Fruit fly (Drosophila melanogaster) whole organism, embryonic: Measurements from ENCODE around the gene CG3984.

Source experiments
- B-H1 ChIP-seq: fragments of 200-800 bp; sonication (Bioruptor generic); IDR thresholded peaks from 3 replicates; pipeline ENCODE4 v1.3.6; 2022; ENCODE audit warnings: missing biosample characterization, missing genetic modification characterization
- Blimp-1 ChIP-seq: fragments of 200-800 bp; sonication (Bioruptor generic); optimal IDR thresholded peaks from 3 replicates; lab custom pipeline; 2018; ENCODE audit warnings: missing biosample characterization, missing genetic modification characterization, mild to moderate bottlenecking, moderate library complexity, missing genetic modification reagents
- BtbVII ChIP-seq: fragments of 200-800 bp; sonication (Bioruptor generic); optimal IDR thresholded peaks from 3 replicates; lab custom pipeline; 2017; ENCODE audit warnings: missing biosample characterization, mild to moderate bottlenecking, missing genetic modification characterization
- CG10431 ChIP-seq: fragments of 200-800 bp; sonication (Bioruptor generic); optimal IDR thresholded peaks from 3 replicates; lab custom pipeline; 2018; ENCODE audit warnings: missing biosample characterization, mild to moderate bottlenecking, missing genetic modification characterization
- CG11085 ChIP-seq: fragments of 200-800 bp; sonication (Bioruptor generic); IDR thresholded peaks from 2 replicates; pipeline ENCODE4 v1.3.6; 2022; ENCODE audit warnings: missing biosample characterization, missing genetic modification characterization
- CG11093 ChIP-seq: fragments of 200-800 bp; sonication (Bioruptor generic); IDR thresholded peaks from 3 replicates; pipeline ENCODE4 v1.3.6; 2022; ENCODE audit warnings: missing biosample characterization, missing genetic modification characterization
- CG11247 ChIP-seq: fragments of 200-800 bp; sonication (Bioruptor generic); IDR thresholded peaks from 2 replicates; pipeline ENCODE4 v1.3.6; 2022; ENCODE audit warnings: missing biosample characterization, missing genetic modification characterization
- CG12155 ChIP-seq: fragments of 200-800 bp; sonication (Bioruptor generic); optimal IDR thresholded peaks from 3 replicates; lab custom pipeline; 2016; ENCODE audit warnings: missing biosample characterization, missing genetic modification characterization
- CG12236 ChIP-seq: fragments of 200-800 bp; sonication (Bioruptor generic); optimal IDR thresholded peaks from 2 replicates; lab custom pipeline; 2016; ENCODE audit warnings: missing biosample characterization, missing genetic modification characterization
- CG12299 ChIP-seq: fragments of 200-800 bp; sonication (Bioruptor generic); optimal IDR thresholded peaks from 2 replicates; lab custom pipeline; 2018; ENCODE audit warnings: missing biosample characterization, mild to moderate bottlenecking, missing genetic modification characterization
- CG13296 ChIP-seq: fragments of 200-800 bp; sonication (Bioruptor generic); optimal IDR thresholded peaks from 3 replicates; lab custom pipeline; 2018; ENCODE audit warnings: missing biosample characterization, mild to moderate bottlenecking, missing genetic modification characterization
- CG17802 ChIP-seq: fragments of 200-800 bp; sonication (Bioruptor generic); optimal IDR thresholded peaks from 2 replicates; lab custom pipeline; 2018; ENCODE audit warnings: missing biosample characterization, mild to moderate bottlenecking, missing genetic modification characterization, moderate library complexity
- CG2202 ChIP-seq: fragments of 200-800 bp; sonication (Bioruptor generic); optimal IDR thresholded peaks from 2 replicates; lab custom pipeline; 2018; ENCODE audit warnings: missing biosample characterization, mild to moderate bottlenecking, missing genetic modification characterization
- CG2678 ChIP-seq: fragments of 200-800 bp; sonication (Bioruptor generic); optimal IDR thresholded peaks from 3 replicates; lab custom pipeline; 2019; ENCODE audit warnings: missing biosample characterization, mild to moderate bottlenecking, missing genetic modification characterization, moderate library complexity
- CG2712 ChIP-seq: fragments of 200-800 bp; optimal IDR thresholded peaks from 3 replicates; lab custom pipeline; 2019; ENCODE audit warnings: missing biosample characterization, mild to moderate bottlenecking, missing genetic modification characterization, moderate library complexity
- CG30431 ChIP-seq: fragments of 200-800 bp; sonication (Bioruptor generic); optimal IDR thresholded peaks from 2 replicates; lab custom pipeline; 2017; ENCODE audit warnings: missing biosample characterization, missing genetic modification characterization
- CG31224 ChIP-seq: fragments of 200-800 bp; sonication (Bioruptor generic); IDR thresholded peaks from 2 replicates; pipeline ENCODE4 v1.3.6; 2022; ENCODE audit warnings: missing biosample characterization, missing genetic modification characterization
- CG31441 ChIP-seq: fragments of 200-800 bp; sonication (Bioruptor generic); IDR thresholded peaks from 2 replicates; pipeline ENCODE4 v1.3.6; 2022; ENCODE audit warnings: missing biosample characterization, missing genetic modification characterization
- CG33213 ChIP-seq: fragments of 200-800 bp; sonication (Bioruptor generic); optimal IDR thresholded peaks from 3 replicates; lab custom pipeline; 2016; ENCODE audit warnings: missing biosample characterization, missing genetic modification characterization
- CG3995 ChIP-seq: fragments of 200-800 bp; sonication (Bioruptor generic); optimal IDR thresholded peaks from 3 replicates; lab custom pipeline; 2016; ENCODE audit warnings: missing biosample characterization, missing genetic modification characterization
- CG4328 ChIP-seq: fragments of 200-800 bp; sonication (Bioruptor generic); optimal IDR thresholded peaks from 3 replicates; lab custom pipeline; 2017; ENCODE audit warnings: missing biosample characterization, missing genetic modification reagents, missing genetic modification characterization
- CG8478 ChIP-seq: fragments of >200 bp; optimal IDR thresholded peaks from 2 replicates; lab custom pipeline; 2018
- Doc3 ChIP-seq: fragments of 200-800 bp; sonication (Bioruptor generic); IDR thresholded peaks from 3 replicates; pipeline ENCODE4 v1.3.6; 2022; ENCODE audit warnings: missing biosample characterization, missing genetic modification characterization; ENCODE audit not compliant: partially characterized antibody
- Dp ChIP-seq: fragments of 200-800 bp; sonication (Bioruptor generic); optimal IDR thresholded peaks from 2 replicates; lab custom pipeline; 2018; ENCODE audit warnings: missing biosample characterization, mild to moderate bottlenecking, missing genetic modification characterization, moderate library complexity
- Drgx ChIP-seq: fragments of 200-800 bp; sonication (Bioruptor generic); IDR thresholded peaks from 2 replicates; pipeline ENCODE4 v1.3.6; 2022; ENCODE audit warnings: missing biosample characterization, missing genetic modification characterization
- E2f1 ChIP-seq: fragments of 200-800 bp; sonication (Bioruptor generic); IDR thresholded peaks from 2 replicates; pipeline ENCODE4 v1.3.6; 2022; ENCODE audit warnings: missing biosample characterization, missing genetic modification characterization
- Hr3 ChIP-seq: fragments of 200-800 bp; sonication (Bioruptor generic); optimal IDR thresholded peaks from 3 replicates; lab custom pipeline; 2016; ENCODE audit warnings: missing biosample characterization, missing genetic modification characterization
- Hr51 ChIP-seq, 2 experiments: fragments of 200-800 bp; sonication (Bioruptor generic); optimal IDR thresholded peaks; 2 replicates in 1 of 2; 3 replicates in 1 of 2; lab custom pipeline; 2016 to 2018; ENCODE audit warnings: missing biosample characterization in 2 of 2, missing genetic modification characterization in 2 of 2, mild to moderate bottlenecking in 1 of 2, moderate library complexity in 1 of 2
- Hsf ChIP-seq: fragments of 200-800 bp; sonication (Bioruptor generic); optimal IDR thresholded peaks from 3 replicates; lab custom pipeline; 2016; ENCODE audit warnings: missing biosample characterization, missing genetic modification characterization
- Oaz ChIP-seq: fragments of 200-800 bp; sonication (Bioruptor generic); IDR thresholded peaks from 2 replicates; pipeline ENCODE4 v1.3.6; 2022; ENCODE audit warnings: missing biosample characterization, missing genetic modification characterization
- Spps ChIP-seq: fragments of 200-800 bp; sonication (Bioruptor generic); optimal IDR thresholded peaks from 2 replicates; lab custom pipeline; 2018; ENCODE audit warnings: missing biosample characterization, mild to moderate bottlenecking, missing genetic modification characterization
- ab ChIP-seq: fragments of 200-800 bp; sonication (Bioruptor generic); optimal IDR thresholded peaks from 2 replicates; lab custom pipeline; 2016; ENCODE audit warnings: missing biosample characterization, missing genetic modification characterization
- abd-A ChIP-seq: fragments of 200-800 bp; sonication (Bioruptor generic); optimal IDR thresholded peaks from 3 replicates; lab custom pipeline; 2019; ENCODE audit warnings: missing biosample characterization, mild to moderate bottlenecking, missing genetic modification characterization, moderate library complexity
- bsh ChIP-seq, 2 experiments: fragments of 200-800 bp; sonication (Bioruptor generic); optimal IDR thresholded peaks; 2 replicates each; lab custom pipeline; 2017 to 2018; ENCODE audit warnings: mild to moderate bottlenecking in 2 of 2, missing biosample characterization in 2 of 2, missing genetic modification characterization in 2 of 2, moderate library complexity in 1 of 2
- dmrt99B ChIP-seq: fragments of 200-800 bp; sonication (Bioruptor generic); optimal IDR thresholded peaks from 2 replicates; lab custom pipeline; 2018; ENCODE audit warnings: missing biosample characterization, mild to moderate bottlenecking, missing genetic modification characterization, moderate library complexity
- gem ChIP-seq: fragments of 200-800 bp; sonication (Bioruptor generic); optimal IDR thresholded peaks from 2 replicates; lab custom pipeline; 2019; ENCODE audit warnings: missing biosample characterization, mild to moderate bottlenecking, missing genetic modification characterization, moderate library complexity
- ham ChIP-seq: fragments of 200-800 bp; sonication (Bioruptor generic); IDR thresholded peaks from 2 replicates; pipeline ENCODE4 v1.3.6; 2022; ENCODE audit warnings: missing biosample characterization, missing genetic modification characterization
- hb ChIP-seq: fragments of 200-800 bp; sonication (Bioruptor generic); IDR thresholded peaks from 3 replicates; pipeline ENCODE4 v1.3.6; 2022; ENCODE audit warnings: missing biosample characterization, missing genetic modification characterization; ENCODE audit not compliant: partially characterized antibody
- insv ChIP-seq, 2 experiments: fragments of 200-800 bp; sonication (Bioruptor generic); optimal IDR thresholded peaks; 3 replicates each; lab custom pipeline; 2016 to 2018; ENCODE audit warnings: missing biosample characterization in 2 of 2, missing genetic modification characterization in 2 of 2
- nerfin-1 ChIP-seq: fragments of 200-800 bp; sonication (Bioruptor generic); optimal IDR thresholded peaks from 3 replicates; lab custom pipeline; 2019; ENCODE audit warnings: missing biosample characterization, mild to moderate bottlenecking, missing genetic modification characterization, moderate library complexity
- nerfin-2 ChIP-seq: fragments of 200-800 bp; sonication (Bioruptor generic); IDR thresholded peaks from 2 replicates; pipeline ENCODE4 v1.3.6; 2022; ENCODE audit warnings: missing biosample characterization, missing genetic modification characterization; ENCODE audit not compliant: partially characterized antibody
- pb ChIP-seq: fragments of 200-800 bp; sonication (Bioruptor generic); optimal IDR thresholded peaks from 3 replicates; lab custom pipeline; 2016; ENCODE audit warnings: missing biosample characterization, missing genetic modification characterization
- sc ChIP-seq, 3 experiments: fragments of >200 bp in 2 of 3; fragments of 200-800 bp in 1 of 3; sonication (Bioruptor generic) in 1 of 3; optimal IDR thresholded peaks; 2 replicates in 2 of 3; 3 replicates in 1 of 3; lab custom pipeline; 2017; ENCODE audit warnings: mild to moderate bottlenecking in 1 of 3, missing biosample characterization in 1 of 3, missing genetic modification characterization in 1 of 3, missing genetic modification reagents in 1 of 3
- sens-2 ChIP-seq: fragments of 200-800 bp; sonication (Bioruptor generic); IDR thresholded peaks from 2 replicates; pipeline ENCODE4 v1.3.6; 2022; ENCODE audit warnings: missing biosample characterization, missing genetic modification characterization
- tap ChIP-seq: fragments of 200-800 bp; optimal IDR thresholded peaks from 3 replicates; lab custom pipeline; 2019; ENCODE audit warnings: missing biosample characterization, mild to moderate bottlenecking, missing genetic modification characterization, moderate library complexity
- tin ChIP-seq: fragments of 200-800 bp; sonication (Bioruptor generic); optimal IDR thresholded peaks from 3 replicates; lab custom pipeline; 2016; ENCODE audit warnings: missing biosample characterization, missing genetic modification characterization
- tll ChIP-seq, 2 experiments: fragments of 200-800 bp in 1 of 2; fragments of >200 bp in 1 of 2; sonication (Bioruptor generic) in 1 of 2; optimal IDR thresholded peaks; 2 replicates each; lab custom pipeline; 2017 to 2019; ENCODE audit warnings: missing biosample characterization in 2 of 2, missing genetic modification characterization in 2 of 2, mild to moderate bottlenecking in 1 of 2, moderate library complexity in 1 of 2
- toy ChIP-seq: fragments of 200-800 bp; sonication (Bioruptor generic); IDR thresholded peaks from 2 replicates; pipeline ENCODE4 v1.3.6; 2022; ENCODE audit warnings: missing biosample characterization, missing genetic modification characterization
- unc-4 ChIP-seq: fragments of 200-800 bp; sonication (Bioruptor generic); IDR thresholded peaks from 2 replicates; pipeline ENCODE4 v1.3.6; 2022; ENCODE audit warnings: missing biosample characterization, missing genetic modification characterization; ENCODE audit not compliant: partially characterized antibody
- usp ChIP-seq: fragments of >200 bp; optimal IDR thresholded peaks from 2 replicates; lab custom pipeline; 2017; ENCODE audit warnings: missing biosample characterization, missing genetic modification characterization

CG3984 gene

dm6 chr3R:15089250-15089921, 47.6 kb upstream of the CG3984 start (continued):
- TF ChIP-seq bsh (GFP tag; optimal IDR thresholded peaks at IDR 0.05; lab: Kevin White, UChicago) (peak in 1 of 2 experiments; percentile 60), nerfin-2 (GFP tag; lab: Robert Waterston, UW) (no peak), hb (GFP tag; lab: Robert Waterston, UW) (no peak), Dp (GFP tag; lab: Kevin White, UChicago) (no peak), BtbVII (GFP tag; lab: Kevin White, UChicago) (peak; percentile 37), pb (no peak), CG11093 (GFP tag; lab: Robert Waterston, UW) (no peak), E2f1 (GFP tag; lab: Robert Waterston, UW) (no peak), CG2678 (tag; lab: Kevin White, UChicago) (peak; percentile 76), CG31441 (GFP tag; lab: Robert Waterston, UW) (no peak), ab (no peak), CG10431 (GFP tag; lab: Kevin White, UChicago) (peak; percentile 68), abd-A (no peak), Hr3 (no peak), toy (no peak), dmrt99B (no peak)

DNA sequence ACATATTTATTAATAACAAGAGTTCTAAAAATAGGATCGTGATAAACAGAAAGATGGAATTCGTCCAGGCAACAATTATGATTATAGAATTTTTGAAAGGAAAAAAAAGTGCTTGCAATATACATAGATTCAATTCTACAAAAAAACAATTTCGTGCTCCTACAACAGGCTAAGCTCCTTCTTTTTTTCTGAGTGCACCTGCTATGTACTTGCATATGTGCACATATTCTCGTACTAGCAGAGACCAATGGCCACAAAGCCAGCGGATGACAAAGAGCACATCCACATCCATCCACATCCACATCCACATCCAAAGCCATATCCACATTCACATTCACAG, 47.1 kb upstream of the CG3984 start:
- TF ChIP-seq B-H1 (no peak), Hr51 (GFP tag; optimal IDR thresholded peaks at IDR 0.05; lab: Kevin White, UChicago) (peak in 1 of 2 experiments; percentile 7), sens-2 (GFP tag; lab: Robert Waterston, UW) (no peak), CG17802 (no peak), nerfin-1 (tag; lab: Kevin White, UChicago) (no peak), Doc3 (GFP tag; lab: Robert Waterston, UW) (no peak), CG8478 (lab: Kevin White, UChicago) (no peak), CG11247 (GFP tag; lab: Robert Waterston, UW) (no peak), Hsf (no peak), ham (GFP tag; lab: Robert Waterston, UW) (no peak), CG2712 (tag; lab: Kevin White, UChicago) (peak; percentile 24), CG31224 (GFP tag; lab: Robert Waterston, UW) (no peak), gem (tag; lab: Kevin White, UChicago) (peak; percentile 16), Blimp-1 (GFP tag; lab: Kevin White, UChicago) (no peak), CG12155 (GFP tag; lab: Kevin White, UChicago) (no peak), Oaz (GFP tag; lab: Robert Waterston, UW) (no peak), CG4328 (GFP tag; lab: Kevin White, UChicago) (no peak), sc (optimal IDR thresholded peaks at IDR 0.05; lab: Kevin White, UChicago) (no peak), sc (GFP tag; optimal IDR thresholded peaks at IDR 0.05; lab: Kevin White, UChicago) (no peak), insv (GFP tag; optimal IDR thresholded peaks at IDR 0.05; lab: Kevin White, UChicago) (no peak), CG33213 (no peak), tap (tag; lab: Kevin White, UChicago) (no peak), usp (GFP tag; lab: Kevin White, UChicago) (no peak), Drgx (GFP tag; lab: Robert Waterston, UW) (peak; percentile 51), CG11085 (GFP tag; lab: Robert Waterston, UW) (no peak), CG30431 (no peak), tin (GFP tag; lab: Kevin White, UChicago) (peak; percentile 11), unc-4 (GFP tag; lab: Robert Waterston, UW) (no peak), CG12299 (no peak), CG2202 (tag; lab: Kevin White, UChicago) (no peak), CG3995 (GFP tag; lab: Kevin White, UChicago) (no peak), tll (GFP tag; optimal IDR thresholded peaks at IDR 0.05; lab: Kevin White, UChicago) (no peak), CG13296 (GFP tag; lab: Kevin White, UChicago) (no peak), Spps (tag; lab: Kevin White, UChicago) (no peak), CG12236 (GFP tag; lab: Kevin White, UChicago) (no peak)
